Worm (Caenorhabditis elegans) whole organism, early embryonic: Measurements from ENCODE around the gene C29E4.14.

Source experiments
- ama-1 ChIP-seq: fragments of 150-350 bp; optimal IDR thresholded peaks from 2 replicates; lab custom pipeline; 2014
- ceh-13 ChIP-seq: fragments of 200-800 bp; sonication (Bioruptor generic); optimal IDR thresholded peaks from 2 replicates; lab custom pipeline; 2018; ENCODE audit warnings: mild to moderate bottlenecking, missing genetic modification characterization, missing compliant biosample characterization
- flt-1 ChIP-seq: fragments of 200-800 bp; sonication (Bioruptor generic); IDR thresholded peaks from 2 replicates; pipeline ENCODE4 v1.3.6; 2022; ENCODE audit warnings: missing genetic modification characterization, missing compliant biosample characterization
- hmbx-1 ChIP-seq: sonication (generic microtip); optimal IDR thresholded peaks from 2 replicates; lab custom pipeline; 2016; ENCODE audit warnings: mild to moderate bottlenecking, missing genetic modification characterization, missing compliant biosample characterization
- hmg-4 ChIP-seq: fragments of 200-800 bp; sonication (Bioruptor generic); optimal IDR thresholded peaks from 2 replicates; lab custom pipeline; 2018; ENCODE audit warnings: mild to moderate bottlenecking, missing genetic modification characterization, missing compliant biosample characterization
- tbx-37 ChIP-seq: fragments of 200-800 bp; sonication (Bioruptor generic); conservative IDR thresholded peaks from 2 replicates; pipeline ENCODE4 v1.3.6; 2022; ENCODE audit warnings: missing genetic modification reagents, missing genetic modification characterization, missing compliant biosample characterization

DNA sequence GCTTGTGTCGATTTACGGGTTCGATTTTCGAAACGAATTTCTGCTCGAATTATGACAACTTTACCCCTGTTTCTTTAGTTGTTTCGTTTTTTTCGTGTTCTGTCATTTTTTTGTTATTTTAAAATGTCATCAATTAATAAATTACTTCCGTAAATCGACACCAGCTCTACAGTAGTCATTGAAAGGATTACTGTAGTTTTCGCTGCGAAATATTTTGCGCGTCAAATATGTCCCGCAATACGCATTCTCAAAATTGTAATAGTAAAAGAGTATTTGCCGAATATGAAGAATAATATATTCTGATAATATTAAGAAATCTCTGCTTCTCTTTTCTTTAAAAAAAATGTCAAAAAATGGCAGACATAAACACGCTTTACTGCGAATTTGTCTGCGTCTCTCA, 26.7 kb upstream of the C29E4.14 start:
- TF ChIP-seq ama-1 (no peak), hmbx-1 (tag; lab: Kevin White, UChicago) (no peak), flt-1 (GFP tag; lab: Robert Waterston, UW) (no peak), hmg-4 (GFP tag; lab: Kevin White, UChicago) (no peak), tbx-37 (GFP tag; lab: Robert Waterston, UW) (no peak), ceh-13 (GFP tag; lab: Kevin White, UChicago) (no peak)
